Worm (Caenorhabditis elegans) whole organism, L1 larva: ENCODE data around the gene F20B6.6.
A peak's percentile ranks its signal among the peaks of the same experiment; 100 is the strongest.

Experiments
- C04F5.9 ChIP-seq: sonication (generic microtip); optimal IDR thresholded peaks from 2 replicates; lab custom pipeline; 2016; ENCODE audit warnings: missing genetic modification characterization, missing compliant biosample characterization
- F16B12.6 ChIP-seq: fragments of 150-350 bp; optimal IDR thresholded peaks from 2 replicates; lab custom pipeline; 2014; ENCODE audit warnings: missing biosample characterization, missing genetic modification characterization
- aha-1 ChIP-seq: fragments of 150-350 bp; optimal IDR thresholded peaks from 2 replicates; lab custom pipeline; 2014; ENCODE audit warnings: missing biosample characterization, missing genetic modification characterization
- alr-1 ChIP-seq: fragments of 200-800 bp; sonication (Bioruptor generic); optimal IDR thresholded peaks from 2 replicates; lab custom pipeline; 2018; ENCODE audit warnings: borderline replicate concordance, mild to moderate bottlenecking, missing genetic modification characterization, missing compliant biosample characterization
- ama-1 ChIP-seq: fragments of 150-350 bp; optimal IDR thresholded peaks from 2 replicates; lab custom pipeline; 2014
- blmp-1 ChIP-seq: fragments of 150-350 bp; optimal IDR thresholded peaks from 2 replicates; lab custom pipeline; 2014; ENCODE audit warnings: missing biosample characterization, missing genetic modification characterization
- ceh-8 ChIP-seq: fragments of 200-800 bp; sonication (Bioruptor generic); optimal IDR thresholded peaks from 2 replicates; lab custom pipeline; 2018; ENCODE audit warnings: mild to moderate bottlenecking, missing genetic modification characterization, moderate library complexity, missing compliant biosample characterization
- ceh-88 ChIP-seq: fragments of 200-800 bp; sonication (Bioruptor generic); IDR thresholded peaks from 2 replicates; pipeline ENCODE4 v1.3.6; 2022; ENCODE audit warnings: missing genetic modification characterization, missing compliant biosample characterization
- dpl-1 ChIP-seq, 3 experiments: fragments of 150-350 bp in 2 of 3; sonication (generic microtip) in 1 of 3; optimal IDR thresholded peaks; 2 replicates each; lab custom pipeline; 2014 to 2017; ENCODE audit warnings: missing biosample characterization in 3 of 3, missing genetic modification characterization in 3 of 3, missing genetic modification reagents in 3 of 3
- dsc-1 ChIP-seq: sonication (generic microtip); optimal IDR thresholded peaks from 2 replicates; lab custom pipeline; 2016; ENCODE audit warnings: mild to moderate bottlenecking, missing genetic modification characterization, missing compliant biosample characterization
- efl-1 ChIP-seq, 4 experiments: fragments of 150-350 bp; optimal IDR thresholded peaks in 3 of 4; peaks in 1 of 4; 1 replicate in 1 of 4; 2 replicates in 3 of 4; lab custom pipeline; 2014; ENCODE audit warnings: missing biosample characterization in 2 of 4, missing genetic modification characterization in 2 of 4, missing genetic modification reagents in 2 of 4
- egl-13 ChIP-seq: sonication (generic microtip); optimal IDR thresholded peaks from 2 replicates; lab custom pipeline; 2016; ENCODE audit warnings: missing genotype, missing genetic modification reagents, missing genetic modification characterization, missing compliant biosample characterization
- elt-2 ChIP-seq: sonication (generic microtip); optimal IDR thresholded peaks from 2 replicates; lab custom pipeline; 2016; ENCODE audit warnings: missing genetic modification characterization, mild to moderate bottlenecking, inconsistent platforms, missing compliant biosample characterization, missing genetic modification reagents
- fkh-10 ChIP-seq: sonication (generic microtip); optimal IDR thresholded peaks from 2 replicates; lab custom pipeline; 2017; ENCODE audit warnings: missing biosample characterization, missing genetic modification reagents, missing genetic modification characterization
- fkh-4 ChIP-seq: sonication (generic microtip); optimal IDR thresholded peaks from 2 replicates; lab custom pipeline; 2016; ENCODE audit warnings: missing compliant biosample characterization, missing genetic modification characterization, borderline replicate concordance
- fkh-8 ChIP-seq: sonication (generic microtip); optimal IDR thresholded peaks from 2 replicates; lab custom pipeline; 2016; ENCODE audit warnings: mild to moderate bottlenecking, missing genetic modification characterization, missing compliant biosample characterization
- grh-1 ChIP-seq: fragments of 200-800 bp; sonication (Bioruptor generic); IDR thresholded peaks from 2 replicates; pipeline ENCODE4 v1.3.6; 2022; ENCODE audit warnings: missing genetic modification reagents, missing genetic modification characterization, missing compliant biosample characterization
- hlh-17 ChIP-seq: fragments of 200-800 bp; sonication (Bioruptor generic); optimal IDR thresholded peaks from 2 replicates; lab custom pipeline; 2018; ENCODE audit warnings: missing genetic modification characterization, mild to moderate bottlenecking, missing compliant biosample characterization, moderate library complexity, borderline replicate concordance
- hpl-2 ChIP-seq: fragments of 150-350 bp; optimal IDR thresholded peaks from 2 replicates; lab custom pipeline; 2014; ENCODE audit warnings: missing biosample characterization, missing genetic modification reagents, missing genetic modification characterization
- jun-1 ChIP-seq: fragments of 150-350 bp; optimal IDR thresholded peaks from 2 replicates; lab custom pipeline; 2014; ENCODE audit warnings: missing biosample characterization, missing genetic modification reagents, missing genetic modification characterization
- lin-13 ChIP-seq: fragments of 150-350 bp; optimal IDR thresholded peaks from 2 replicates; lab custom pipeline; 2014; ENCODE audit warnings: missing biosample characterization, missing genetic modification reagents, missing genetic modification characterization
- lin-15B ChIP-seq: fragments of 150-350 bp; sonication (generic microtip); optimal IDR thresholded peaks from 3 replicates; lab custom pipeline; 2014; ENCODE audit warnings: missing biosample characterization, missing genetic modification characterization
- lin-35 ChIP-seq, 2 experiments: fragments of 150-350 bp; optimal IDR thresholded peaks; 2 replicates each; lab custom pipeline; 2014; ENCODE audit warnings: missing biosample characterization in 2 of 2, missing genetic modification characterization in 2 of 2, missing genetic modification reagents in 2 of 2
- lsy-2 ChIP-seq, 2 experiments: fragments of 150-350 bp; optimal IDR thresholded peaks; 2 replicates each; lab custom pipeline; 2014; ENCODE audit warnings: missing biosample characterization in 2 of 2, missing genetic modification characterization in 2 of 2
- mab-9 ChIP-seq: fragments of 200-800 bp; sonication (Bioruptor generic); IDR thresholded peaks from 2 replicates; pipeline ENCODE4 v1.3.6; 2022; ENCODE audit warnings: missing genetic modification reagents, missing genetic modification characterization, missing compliant biosample characterization
- nhr-11 ChIP-seq: fragments of 150-350 bp; optimal IDR thresholded peaks from 2 replicates; lab custom pipeline; 2014; ENCODE audit warnings: missing biosample characterization, missing genetic modification characterization
- nhr-20 ChIP-seq: sonication (generic microtip); optimal IDR thresholded peaks from 2 replicates; lab custom pipeline; 2016; ENCODE audit warnings: mild to moderate bottlenecking, missing genetic modification characterization, missing compliant biosample characterization
- nhr-28 ChIP-seq: fragments of 150-350 bp; optimal IDR thresholded peaks from 2 replicates; lab custom pipeline; 2014; ENCODE audit warnings: missing biosample characterization, missing genetic modification characterization
- nhr-47 ChIP-seq: sonication (generic microtip); optimal IDR thresholded peaks from 2 replicates; lab custom pipeline; 2016; ENCODE audit warnings: mild to moderate bottlenecking, missing genetic modification characterization, moderate library complexity, missing compliant biosample characterization
- nhr-77 ChIP-seq: fragments of 150-350 bp; optimal IDR thresholded peaks from 2 replicates; lab custom pipeline; 2014; ENCODE audit warnings: missing biosample characterization, missing genetic modification characterization
- nhr-85 ChIP-seq: sonication (generic microtip); peaks from one replicate; lab custom pipeline; 2016; ENCODE audit warnings: missing genetic modification characterization, inconsistent platforms, missing compliant biosample characterization
- nhr-90 ChIP-seq: sonication (generic microtip); optimal IDR thresholded peaks from 2 replicates; lab custom pipeline; 2016; ENCODE audit warnings: mild to moderate bottlenecking, missing genetic modification characterization, missing compliant biosample characterization; ENCODE audit not compliant: poor library complexity
- pax-3 ChIP-seq: fragments of 200-800 bp; sonication (Bioruptor generic); optimal IDR thresholded peaks from 2 replicates; lab custom pipeline; 2018; ENCODE audit warnings: mild to moderate bottlenecking, missing genetic modification characterization, moderate library complexity, missing compliant biosample characterization
- rnt-1 ChIP-seq: sonication (generic microtip); optimal IDR thresholded peaks from 2 replicates; lab custom pipeline; 2016; ENCODE audit warnings: mild to moderate bottlenecking, missing genetic modification characterization, moderate library complexity, missing compliant biosample characterization
- skn-1 ChIP-seq: fragments of 150-350 bp; optimal IDR thresholded peaks from 2 replicates; lab custom pipeline; 2014; ENCODE audit warnings: missing biosample characterization, missing genetic modification characterization
- snpc-4 ChIP-seq: fragments of 150-350 bp; optimal IDR thresholded peaks from 2 replicates; lab custom pipeline; 2014; ENCODE audit warnings: missing biosample characterization, missing genetic modification characterization
- snu-23 ChIP-seq: sonication (generic microtip); optimal IDR thresholded peaks from 2 replicates; lab custom pipeline; 2016; ENCODE audit warnings: missing genetic modification characterization, missing compliant biosample characterization
- sox-4 ChIP-seq: sonication (generic microtip); optimal IDR thresholded peaks from 2 replicates; lab custom pipeline; 2016; ENCODE audit warnings: missing genetic modification characterization, missing compliant biosample characterization
- swsn-7 ChIP-seq: sonication (generic microtip); optimal IDR thresholded peaks from 2 replicates; lab custom pipeline; 2016; ENCODE audit warnings: missing genetic modification characterization, missing compliant biosample characterization
- tbx-2 ChIP-seq: sonication (generic microtip); optimal IDR thresholded peaks from 2 replicates; lab custom pipeline; 2016; ENCODE audit warnings: missing genetic modification characterization, missing compliant biosample characterization
- tlp-1 ChIP-seq: fragments of 150-350 bp; optimal IDR thresholded peaks from 2 replicates; lab custom pipeline; 2014; ENCODE audit warnings: missing biosample characterization, missing genetic modification characterization
- unc-130 ChIP-seq: fragments of 150-350 bp; optimal IDR thresholded peaks from 2 replicates; lab custom pipeline; 2017; ENCODE audit warnings: missing biosample characterization, missing genetic modification characterization, inconsistent platforms
- unc-86 ChIP-seq: sonication (generic microtip); optimal IDR thresholded peaks from 2 replicates; lab custom pipeline; 2016; ENCODE audit warnings: missing genetic modification characterization, missing compliant biosample characterization
- unc-98 ChIP-seq: fragments of 200-800 bp; sonication (Bioruptor generic); IDR thresholded peaks from 2 replicates; pipeline ENCODE4 v1.3.6; 2022; ENCODE audit warnings: missing genetic modification characterization, missing compliant biosample characterization
- zag-1 ChIP-seq: fragments of 150-350 bp; optimal IDR thresholded peaks from 2 replicates; lab custom pipeline; 2014; ENCODE audit warnings: missing biosample characterization, missing genetic modification characterization
- zip-4 ChIP-seq: fragments of 200-800 bp; sonication (Bioruptor generic); optimal IDR thresholded peaks from 2 replicates; lab custom pipeline; 2018; ENCODE audit warnings: mild to moderate bottlenecking, missing genetic modification characterization, moderate library complexity, missing compliant biosample characterization
- ztf-4 ChIP-seq: fragments of 150-350 bp; optimal IDR thresholded peaks from 2 replicates; lab custom pipeline; 2014; ENCODE audit warnings: missing biosample characterization, missing genetic modification characterization

The F20B6.6 gene

ce11 chrX:4193080-4193479, 8.9 kb downstream of the F20B6.6 start (continued):
- no peak for TF ChIP-seq mab-9 (GFP tag; lab: Robert Waterston, UW)
- no peak for TF ChIP-seq lsy-2 (tag; optimal IDR thresholded peaks at IDR 0.05; lab: Kevin White, UChicago)
- peak; percentile 2 for TF ChIP-seq lin-13 (GFP tag; lab: Kevin White, UChicago)
- TF ChIP-seq nhr-28 (tag; lab: Kevin White, UChicago), result no peak
- TF ChIP-seq unc-98, result no peak
- TF ChIP-seq ceh-8 (GFP tag; lab: Kevin White, UChicago), result no peak
- TF ChIP-seq unc-86 (tag; lab: Kevin White, UChicago), result no peak
- TF ChIP-seq zag-1, result no peak
- TF ChIP-seq nhr-47 (tag; lab: Kevin White, UChicago), result no peak
- TF ChIP-seq skn-1 (tag; lab: Kevin White, UChicago), result no peak
- TF ChIP-seq unc-130 (tag; lab: Kevin White, UChicago), result no peak
- TF ChIP-seq ztf-4 (tag; lab: Kevin White, UChicago), result no peak
- no peak for TF ChIP-seq nhr-85 (tag; lab: Kevin White, UChicago)
- peak; percentile 14; the same call in 1 of the 2 replicates for TF ChIP-seq ceh-88 (GFP tag; lab: Robert Waterston, UW)
- no peak for TF ChIP-seq C04F5.9
- no peak for TF ChIP-seq jun-1 (tag; lab: Kevin White, UChicago)
- TF ChIP-seq grh-1 (GFP tag; lab: Robert Waterston, UW), result no peak
- TF ChIP-seq alr-1 (tag; lab: Kevin White, UChicago), result no peak
- no peak for TF ChIP-seq nhr-20 (tag; lab: Kevin White, UChicago)
- TF ChIP-seq nhr-77 (tag; lab: Kevin White, UChicago), result no peak
- no peak for TF ChIP-seq snpc-4
- peak; percentile 23 for TF ChIP-seq nhr-90 (tag; lab: Kevin White, UChicago)
- no peak for TF ChIP-seq tlp-1 (tag; lab: Kevin White, UChicago)
- peak; percentile 5 for TF ChIP-seq snu-23 (GFP tag; lab: Kevin White, UChicago)
- TF ChIP-seq fkh-10, result no peak
- no peak for TF ChIP-seq elt-2 (tag; lab: Kevin White, UChicago)
- no peak for TF ChIP-seq fkh-8 (tag; lab: Kevin White, UChicago)
- TF ChIP-seq dpl-1 (GFP tag; optimal IDR thresholded peaks at IDR 0.05; lab: Kevin White, UChicago), result no peak
- no peak for TF ChIP-seq fkh-4
- no peak for TF ChIP-seq sox-4 (tag; lab: Kevin White, UChicago)
- TF ChIP-seq hpl-2 (GFP tag; lab: Kevin White, UChicago), result no peak
- TF ChIP-seq dsc-1, result no peak
- no peak for TF ChIP-seq lin-15B (tag; lab: Kevin White, UChicago)

- TF ChIP-seq ama-1 (lab: Kevin White, UChicago), result no peak
- peak; percentile 16 for TF ChIP-seq nhr-85 (tag; lab: Kevin White, UChicago)
- no peak for TF ChIP-seq fkh-8 (tag; lab: Kevin White, UChicago)
Measured at ce11 chrX:4192235-4192634, 9.8 kb downstream of the F20B6.6 start.

- TF ChIP-seq hpl-2 (GFP tag; lab: Kevin White, UChicago), result no peak
- TF ChIP-seq ceh-88 (GFP tag; lab: Robert Waterston, UW), result peak; percentile 51; the same call in 1 of the 2 replicates
- TF ChIP-seq blmp-1 (tag; lab: Kevin White, UChicago), result peak; percentile 80
- TF ChIP-seq zip-4 (GFP tag; lab: Kevin White, UChicago), result peak; percentile 48
- TF ChIP-seq rnt-1 (tag; lab: Kevin White, UChicago), result peak; percentile 94
- peak; percentile 87 for TF ChIP-seq skn-1 (tag; lab: Kevin White, UChicago)
- peak; percentile 89 for TF ChIP-seq nhr-77 (tag; lab: Kevin White, UChicago)
- TF ChIP-seq tbx-2 (tag; lab: Kevin White, UChicago), result peak; percentile 95
- peak; percentile 77 to 88 for TF ChIP-seq lin-35 (GFP tag; optimal IDR thresholded peaks at IDR 0.05; lab: Kevin White, UChicago)
- peak; percentile 14 for TF ChIP-seq ceh-8 (GFP tag; lab: Kevin White, UChicago)
- TF ChIP-seq pax-3, result peak; percentile 73
- peak; percentile 81 to 93 for TF ChIP-seq efl-1 (optimal IDR thresholded peaks at IDR 0.05; lab: Kevin White, UChicago)
- TF ChIP-seq efl-1 (GFP tag; optimal IDR thresholded peaks at IDR 0.05 in 1 of 2; lab: Kevin White, UChicago), result peak; percentile 60 to 96
- no peak for TF ChIP-seq hlh-17 (GFP tag; lab: Kevin White, UChicago)
- no peak for TF ChIP-seq aha-1 (tag; lab: Kevin White, UChicago)
- peak; percentile 94 for TF ChIP-seq swsn-7
- peak; percentile 63 for TF ChIP-seq nhr-11 (tag; lab: Kevin White, UChicago)
- TF ChIP-seq ztf-4 (tag; lab: Kevin White, UChicago), result peak; percentile 78
- no peak for TF ChIP-seq nhr-28 (tag; lab: Kevin White, UChicago)
- peak; percentile 77 for TF ChIP-seq dsc-1
- TF ChIP-seq alr-1 (tag; lab: Kevin White, UChicago), result no peak
- TF ChIP-seq nhr-47 (tag; lab: Kevin White, UChicago), result peak; percentile 94
- peak; percentile 51 for TF ChIP-seq lin-15B (tag; lab: Kevin White, UChicago)
- peak; percentile 75 for TF ChIP-seq egl-13
- TF ChIP-seq F16B12.6 (tag; lab: Kevin White, UChicago), result peak; percentile 31
Measured at ce11 chrX:4190537-4191144, 11.4 kb downstream of the F20B6.6 start, which contains the start of gene vha-12. TSS of gene vha-12 (plus strand) at chrX:4191094.
